Worm (Caenorhabditis elegans) whole organism, young adult: ENCODE results near the gene E02H4.7.
"Not testable (repeated sequence)": the region's sequence is repeated elsewhere in the genome, so short reads cannot be mapped to it uniquely, and the experiment has no call there.

Source experiments
- B0035.1 ChIP-seq: sonication (generic microtip); optimal IDR thresholded peaks from 2 replicates; lab custom pipeline; 2016; ENCODE audit warnings: missing genetic modification characterization, mild to moderate bottlenecking, missing compliant biosample characterization, missing genotype, missing genetic modification reagents
- B0261.1 ChIP-seq: sonication (generic microtip); optimal IDR thresholded peaks from 2 replicates; lab custom pipeline; 2016; ENCODE audit warnings: mild to moderate bottlenecking, missing genetic modification characterization, moderate library complexity, missing compliant biosample characterization
- C06A6.2 ChIP-seq: fragments of 200-800 bp; sonication (Bioruptor generic); conservative IDR thresholded peaks from 2 replicates; pipeline ENCODE4 v1.3.6; 2022; ENCODE audit warnings: missing genetic modification characterization, missing compliant biosample characterization
- D2030.7 ChIP-seq: fragments of 200-800 bp; sonication (Bioruptor generic); IDR thresholded peaks from 2 replicates; pipeline ENCODE4 v1.3.6; 2022; ENCODE audit warnings: missing genetic modification reagents, missing genetic modification characterization, missing compliant biosample characterization
- T07F8.4 ChIP-seq: sonication (generic microtip); optimal IDR thresholded peaks from 2 replicates; lab custom pipeline; 2016; ENCODE audit warnings: mild to moderate bottlenecking, missing genetic modification characterization, moderate library complexity, missing compliant biosample characterization
- T26A5.8 ChIP-seq: sonication (generic microtip); optimal IDR thresholded peaks from 2 replicates; lab custom pipeline; 2016; ENCODE audit warnings: missing genetic modification characterization, missing compliant biosample characterization
- Y79H2A.3 ChIP-seq: fragments of 200-800 bp; sonication (Bioruptor generic); conservative IDR thresholded peaks from 2 replicates; pipeline ENCODE4 v1.3.6; 2022; ENCODE audit warnings: missing genetic modification reagents, missing genetic modification characterization, missing compliant biosample characterization
- atf-7 ChIP-seq: sonication (generic microtip); optimal IDR thresholded peaks from 2 replicates; lab custom pipeline; 2017; ENCODE audit warnings: mild to moderate bottlenecking, missing genetic modification characterization, missing compliant biosample characterization
- bed-1 ChIP-seq: fragments of 200-800 bp; sonication (Bioruptor generic); IDR thresholded peaks from 2 replicates; pipeline ENCODE4 v1.3.6; 2022; ENCODE audit warnings: missing genetic modification reagents, missing genetic modification characterization, missing compliant biosample characterization
- cebp-1 ChIP-seq, 2 experiments: fragments of 200-800 bp in 1 of 2; sonication (Bioruptor generic) in 1 of 2; sonication (generic microtip) in 1 of 2; IDR thresholded peaks in 1 of 2; optimal IDR thresholded peaks in 1 of 2; 2 replicates each; pipeline versions ENCODE4 v1.3.6 to Lab custom; 2017 to 2022; ENCODE audit warnings: missing compliant biosample characterization in 2 of 2, missing genetic modification characterization in 2 of 2, mild to moderate bottlenecking in 1 of 2, missing genetic modification reagents in 1 of 2, moderate library complexity in 1 of 2
- ceh-79 ChIP-seq: sonication (generic microtip); optimal IDR thresholded peaks from 2 replicates; lab custom pipeline; 2017; ENCODE audit warnings: mild to moderate bottlenecking, missing genetic modification characterization, missing compliant biosample characterization
- ceh-91 ChIP-seq: fragments of 200-800 bp; sonication (Bioruptor generic); IDR thresholded peaks from 2 replicates; pipeline ENCODE4 v1.3.6; 2022; ENCODE audit warnings: missing genetic modification reagents, missing genetic modification characterization, missing compliant biosample characterization
- chd-7 ChIP-seq: sonication (generic microtip); optimal IDR thresholded peaks from 2 replicates; lab custom pipeline; 2016; ENCODE audit warnings: mild to moderate bottlenecking, missing genetic modification characterization, moderate library complexity, missing compliant biosample characterization
- die-1 ChIP-seq: sonication (generic microtip); optimal IDR thresholded peaks from 2 replicates; lab custom pipeline; 2016; ENCODE audit warnings: missing genotype, mild to moderate bottlenecking, missing genetic modification characterization, missing compliant biosample characterization
- egl-44 ChIP-seq: fragments of 200-800 bp; sonication (Bioruptor generic); IDR thresholded peaks from 2 replicates; pipeline ENCODE4 v1.3.6; 2022; ENCODE audit warnings: missing genetic modification reagents, missing genetic modification characterization, missing compliant biosample characterization
- ekl-4 ChIP-seq: fragments of 200-800 bp; sonication (Bioruptor generic); IDR thresholded peaks from 2 replicates; pipeline ENCODE4 v1.3.6; 2022; ENCODE audit warnings: missing genetic modification reagents, missing genetic modification characterization, missing compliant biosample characterization
- ets-4 ChIP-seq: fragments of 200-800 bp; sonication (Bioruptor generic); optimal IDR thresholded peaks from 2 replicates; lab custom pipeline; 2018; ENCODE audit warnings: mild to moderate bottlenecking, missing genetic modification characterization, missing compliant biosample characterization
- him-1 ChIP-seq: sonication (generic microtip); optimal IDR thresholded peaks from 2 replicates; lab custom pipeline; 2016; ENCODE audit warnings: missing genotype, missing genetic modification reagents, missing genetic modification characterization, missing compliant biosample characterization
- hmg-1.2 ChIP-seq: fragments of 200-800 bp; sonication (Bioruptor generic); IDR thresholded peaks from 2 replicates; pipeline ENCODE4 v1.3.6; 2022; ENCODE audit warnings: missing genetic modification reagents, missing genetic modification characterization, missing compliant biosample characterization
- hmg-20 ChIP-seq: fragments of 200-800 bp; sonication (Bioruptor generic); IDR thresholded peaks from 2 replicates; pipeline ENCODE4 v1.3.6; 2022; ENCODE audit warnings: missing genetic modification reagents, missing genetic modification characterization, missing compliant biosample characterization
- lag-1 ChIP-seq: fragments of 200-800 bp; sonication (Bioruptor generic); IDR thresholded peaks from 2 replicates; pipeline ENCODE4 v1.3.6; 2022; ENCODE audit warnings: missing genetic modification reagents, missing genetic modification characterization, missing compliant biosample characterization
- lin-26 ChIP-seq: fragments of 200-800 bp; sonication (Bioruptor generic); IDR thresholded peaks from 2 replicates; pipeline ENCODE4 v1.3.6; 2022; ENCODE audit warnings: missing genetic modification reagents, missing genetic modification characterization, missing compliant biosample characterization
- lsy-27 ChIP-seq: sonication (generic microtip); optimal IDR thresholded peaks from 2 replicates; lab custom pipeline; 2017; ENCODE audit warnings: missing genetic modification characterization, mild to moderate bottlenecking, missing compliant biosample characterization, antibody characterized with exemption, missing genotype, borderline replicate concordance; ENCODE audit not compliant: insufficient read depth
- mcd-1 ChIP-seq: fragments of 200-800 bp; sonication (Bioruptor generic); IDR thresholded peaks from 2 replicates; pipeline ENCODE4 v1.3.6; 2022; ENCODE audit warnings: missing genetic modification reagents, missing genetic modification characterization, missing compliant biosample characterization
- nhr-120 ChIP-seq: fragments of 200-800 bp; sonication (Bioruptor generic); IDR thresholded peaks from 2 replicates; pipeline ENCODE4 v1.3.6; 2022; ENCODE audit warnings: missing genetic modification characterization, missing compliant biosample characterization
- nhr-179 ChIP-seq: sonication (generic microtip); optimal IDR thresholded peaks from 2 replicates; lab custom pipeline; 2016; ENCODE audit warnings: mild to moderate bottlenecking, missing genetic modification characterization, missing compliant biosample characterization
- nhr-80 ChIP-seq: sonication (generic microtip); optimal IDR thresholded peaks from 2 replicates; lab custom pipeline; 2016; ENCODE audit warnings: missing genetic modification characterization, missing compliant biosample characterization
- pbrm-1 ChIP-seq: fragments of 200-800 bp; sonication (Bioruptor generic); IDR thresholded peaks from 2 replicates; pipeline ENCODE4 v1.3.6; 2022; ENCODE audit warnings: missing genetic modification reagents, missing genetic modification characterization, missing compliant biosample characterization
- rpc-1 ChIP-seq, 2 experiments: fragments of 150-350 bp in 1 of 2; sonication (generic microtip) in 1 of 2; optimal IDR thresholded peaks; 2 replicates each; lab custom pipeline; 2014 to 2018; ENCODE audit warnings: missing biosample characterization in 1 of 2, missing genetic modification characterization in 1 of 2, missing genetic modification reagents in 1 of 2, missing genotype in 1 of 2
- sea-2 ChIP-seq: fragments of 200-800 bp; sonication (Bioruptor generic); IDR thresholded peaks from 2 replicates; pipeline ENCODE4 v1.3.6; 2022; ENCODE audit warnings: missing genetic modification characterization, missing compliant biosample characterization
- snpc-3.4 ChIP-seq: sonication (generic microtip); optimal IDR thresholded peaks from 2 replicates; lab custom pipeline; 2017; ENCODE audit warnings: missing genetic modification characterization, mild to moderate bottlenecking, missing compliant biosample characterization, antibody characterized with exemption, moderate library complexity, missing genotype, missing genetic modification reagents
- snpc-4 ChIP-seq, 5 experiments: fragments of 150-350 bp in 1 of 5; sonication (generic microtip) in 4 of 5; optimal IDR thresholded peaks; 2 replicates each; lab custom pipeline; 2014 to 2018; ENCODE audit warnings: missing genetic modification characterization in 5 of 5, missing biosample characterization in 3 of 5, antibody characterized with exemption in 2 of 5, mild to moderate bottlenecking in 2 of 5, missing compliant biosample characterization in 2 of 5, missing genotype in 2 of 5, moderate library complexity in 2 of 5, missing genetic modification reagents in 1 of 5
- somi-1 ChIP-seq: fragments of 200-800 bp; sonication (Bioruptor generic); optimal IDR thresholded peaks from 2 replicates; lab custom pipeline; 2018; ENCODE audit warnings: mild to moderate bottlenecking, missing genetic modification characterization, missing compliant biosample characterization
- tbp1 ChIP-seq: fragments of 200-800 bp; sonication (Bioruptor generic); optimal IDR thresholded peaks from 2 replicates; lab custom pipeline; 2018; ENCODE audit warnings: mild to moderate bottlenecking, missing genetic modification characterization, missing compliant biosample characterization
- unc-62 ChIP-seq: fragments of 150-350 bp; optimal IDR thresholded peaks from 2 replicates; lab custom pipeline; 2014; ENCODE audit warnings: missing biosample characterization, missing genetic modification reagents, missing genetic modification characterization
- ztf-25 ChIP-seq: fragments of 200-800 bp; sonication (Bioruptor generic); IDR thresholded peaks from 2 replicates; pipeline ENCODE4 v1.3.6; 2022; ENCODE audit warnings: missing genetic modification reagents, missing genetic modification characterization, missing compliant biosample characterization
- ztf-26 ChIP-seq: sonication (generic microtip); optimal IDR thresholded peaks from 2 replicates; lab custom pipeline; 2017; ENCODE audit warnings: missing genetic modification characterization, missing compliant biosample characterization
- ztf-3 ChIP-seq: fragments of 200-800 bp; sonication (Bioruptor generic); optimal IDR thresholded peaks from 2 replicates; lab custom pipeline; 2018; ENCODE audit warnings: mild to moderate bottlenecking, missing genetic modification characterization, missing compliant biosample characterization

E02H4.7 gene

ce11 chrX:14255973-14256372 lies at the start of gene E02H4.7:
Gene E02H4.7 (plus strand): TSS chrX:14256273.
- TF ChIP-seq C06A6.2 (GFP tag; lab: Robert Waterston, UW) (no peak), bed-1 (GFP tag; lab: Robert Waterston, UW) (no peak), T26A5.8 (tag; lab: Kevin White, UChicago) (no peak), ceh-91 (GFP tag; lab: Robert Waterston, UW) (no peak), ceh-79 (tag; lab: Kevin White, UChicago) (no peak), ztf-26 (tag; lab: Kevin White, UChicago) (no peak), sea-2 (GFP tag; lab: Robert Waterston, UW) (no peak), T07F8.4 (tag; lab: Kevin White, UChicago) (no peak)

ce11 chrX:14206321-14206720 lies 49.8 kb upstream of the E02H4.7 start:
- TF ChIP-seq nhr-120 (GFP tag; lab: Robert Waterston, UW), result no peak
- TF ChIP-seq nhr-80 (tag; lab: Kevin White, UChicago), result peak; percentile 66

DNA sequence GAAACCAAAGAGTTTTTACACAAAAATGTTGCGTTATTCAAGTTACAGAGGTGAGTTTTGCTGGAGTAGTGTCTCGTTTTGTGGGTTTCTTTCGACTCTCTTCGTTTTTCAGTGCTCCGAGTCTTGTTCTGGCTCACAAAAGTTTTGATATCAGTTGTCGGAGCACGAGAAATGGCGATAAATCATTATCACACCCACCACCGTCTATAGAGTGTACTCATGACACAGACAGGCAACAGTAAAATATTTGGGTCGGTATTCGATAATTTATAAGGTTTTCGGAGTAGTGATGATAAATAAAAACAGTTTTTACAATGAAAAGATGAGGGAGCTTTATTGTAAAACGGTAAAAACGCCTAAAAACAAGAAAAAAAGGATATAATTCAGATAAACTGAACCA lies 48.1 kb upstream of the E02H4.7 start, which contains the start of gene ceh-37:
TSS of gene ceh-37 (minus strand) at position 59 of the 400 bp plus-strand sequence.
- TF ChIP-seq snpc-3.4 (tag; lab: Kevin White, UChicago), result no peak
- no peak for TF ChIP-seq somi-1 (GFP tag; lab: Kevin White, UChicago)
- peak; percentile 73 for TF ChIP-seq nhr-80 (tag; lab: Kevin White, UChicago)
- no peak for TF ChIP-seq chd-7
- TF ChIP-seq pbrm-1, result no peak
- peak; percentile 24 for TF ChIP-seq ets-4 (GFP tag; lab: Kevin White, UChicago)

DNA sequence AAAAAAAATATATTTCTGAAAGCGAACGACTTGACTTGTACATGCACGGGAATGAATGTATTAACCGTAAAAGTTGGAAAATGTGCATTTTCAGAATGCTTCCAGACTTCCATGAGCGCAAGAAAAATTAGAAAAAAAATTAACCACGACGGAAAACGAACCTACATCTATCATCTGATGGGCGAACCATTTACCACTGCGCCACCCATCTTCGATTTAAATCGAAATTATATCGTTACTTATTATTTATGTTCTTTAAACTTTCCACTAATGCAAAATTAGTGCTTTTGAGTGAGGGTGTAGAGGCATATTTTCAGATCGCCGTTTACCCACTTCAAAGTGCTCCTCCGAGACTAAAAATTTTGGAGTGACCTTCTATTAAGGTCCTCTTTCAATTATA lies 44.9 kb upstream of the E02H4.7 start:
- TF ChIP-seq him-1 (peak; percentile 12), snpc-4 (tag; optimal IDR thresholded peaks at IDR 0.05; lab: Kevin White, UChicago) (peak in 1 of 4 experiments; percentile 33), B0261.1 (tag; lab: Kevin White, UChicago) (peak; percentile 60), die-1 (peak; percentile 52), hmg-1.2 (GFP tag; lab: Robert Waterston, UW) (peak; percentile 29; the same call in 1 of the 2 replicates), tbp1 (peak; percentile 85), lin-26 (GFP tag; lab: Robert Waterston, UW) (peak; percentile 72), rpc-1 (optimal IDR thresholded peaks at IDR 0.05; lab: Kevin White, UChicago) (peak; percentile 49), rpc-1 (tag; optimal IDR thresholded peaks at IDR 0.05; lab: Kevin White, UChicago) (peak; percentile 69), D2030.7 (peak; percentile 50; the same call in 1 of the 2 replicates)
- not testable (repeated sequence) for TF ChIP-seq snpc-4 (GFP tag; optimal IDR thresholded peaks at IDR 0.05; lab: Kevin White, UChicago)

DNA sequence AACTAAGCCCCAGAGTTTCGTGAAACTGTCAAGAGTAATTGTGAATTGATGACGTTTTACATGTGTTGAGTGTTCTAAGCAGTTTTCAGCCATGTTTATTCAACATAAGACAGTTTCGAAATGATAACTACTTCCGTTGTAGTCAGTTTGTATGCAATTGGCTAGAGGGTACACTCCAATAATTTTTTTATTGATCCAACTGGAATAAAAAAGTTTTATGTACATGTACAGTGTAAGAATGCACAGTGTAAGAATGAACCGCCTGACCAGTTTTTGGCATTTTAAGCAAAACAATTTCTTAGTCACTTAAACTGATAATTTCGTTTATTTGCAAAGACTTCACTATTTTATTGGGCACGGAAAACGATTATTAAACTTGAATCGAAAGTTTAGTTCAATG lies 42.8 kb upstream of the E02H4.7 start:
- TF ChIP-seq egl-44 (GFP tag; lab: Robert Waterston, UW), result no peak
- TF ChIP-seq nhr-80 (tag; lab: Kevin White, UChicago), result peak; percentile 1

DNA sequence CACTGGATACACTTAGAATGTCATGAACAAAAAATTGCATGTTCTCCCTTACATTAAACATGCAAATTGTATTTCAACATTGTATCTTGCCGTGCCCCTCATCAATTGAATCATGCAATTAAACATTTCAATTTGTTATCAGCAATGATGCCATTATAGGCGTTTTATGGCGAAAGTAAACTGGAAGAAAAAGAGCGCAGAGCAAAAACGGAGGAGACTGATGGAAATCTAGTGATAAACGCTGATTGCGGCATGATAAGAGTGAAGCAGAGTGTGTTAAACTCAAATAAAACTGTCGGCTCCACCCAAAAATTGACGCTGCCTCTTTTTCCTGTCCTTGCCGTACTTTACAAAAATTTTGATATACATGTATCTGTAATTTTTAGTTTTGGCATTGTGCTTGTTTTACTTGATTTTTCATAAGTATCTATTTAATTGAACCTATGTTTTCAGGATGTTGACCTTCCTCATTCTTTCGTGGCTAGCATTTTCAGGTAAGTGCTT lies 41.5 kb upstream of the E02H4.7 start, which contains the start of gene K06G5.1:
TSS of gene K06G5.1 (plus strand) at position 454 of the 504 bp plus-strand sequence.
- peak; percentile 40 for TF ChIP-seq atf-7 (tag; lab: Kevin White, UChicago)
- TF ChIP-seq unc-62 (GFP tag; lab: Kevin White, UChicago), result no peak
- TF ChIP-seq cebp-1 (GFP tag; IDR thresholded peaks at IDR 0.05; lab: Robert Waterston, UW), result no peak
- peak; percentile 64 for TF ChIP-seq cebp-1 (tag; optimal IDR thresholded peaks at IDR 0.05; lab: Kevin White, UChicago)
- TF ChIP-seq ztf-3 (GFP tag; lab: Kevin White, UChicago), result no peak
- no peak for TF ChIP-seq nhr-179
- no peak for TF ChIP-seq ekl-4 (GFP tag; lab: Robert Waterston, UW)
- no peak for TF ChIP-seq ztf-25 (GFP tag; lab: Robert Waterston, UW)
- no peak for TF ChIP-seq lsy-27 (tag; lab: Kevin White, UChicago)
- TF ChIP-seq lag-1 (GFP tag; lab: Robert Waterston, UW), result no peak
- TF ChIP-seq hmg-20, result no peak
- TF ChIP-seq chd-7, result no peak
- peak; percentile 98 for TF ChIP-seq nhr-80 (tag; lab: Kevin White, UChicago)
- TF ChIP-seq B0035.1 (tag; lab: Kevin White, UChicago), result no peak
- TF ChIP-seq mcd-1 (GFP tag; lab: Robert Waterston, UW), result no peak
- no peak for TF ChIP-seq B0261.1 (tag; lab: Kevin White, UChicago)
- TF ChIP-seq bed-1 (GFP tag; lab: Robert Waterston, UW), result no peak
- TF ChIP-seq Y79H2A.3, result no peak
- no peak for TF ChIP-seq T26A5.8 (tag; lab: Kevin White, UChicago)
